Fruit fly (Drosophila melanogaster) whole organism, embryonic: ENCODE results near the gene CG15894.

Experiments used
- Asciz ChIP-seq: fragments of 200-800 bp; sonication (Bioruptor generic); optimal IDR thresholded peaks from 2 replicates; lab custom pipeline; 2017; ENCODE audit warnings: missing biosample characterization, mild to moderate bottlenecking, missing genetic modification characterization, missing genetic modification reagents
- CG10565 ChIP-seq: fragments of 200-800 bp; sonication (Bioruptor generic); optimal IDR thresholded peaks from 3 replicates; lab custom pipeline; 2016; ENCODE audit warnings: missing biosample characterization, mild to moderate bottlenecking, missing genetic modification characterization
- CG11695 ChIP-seq: fragments of 200-800 bp; sonication (Bioruptor generic); IDR thresholded peaks from 3 replicates; pipeline ENCODE4 v1.3.6; 2022; ENCODE audit warnings: missing biosample characterization, missing genetic modification characterization
- CG12155 ChIP-seq: fragments of 200-800 bp; sonication (Bioruptor generic); optimal IDR thresholded peaks from 3 replicates; lab custom pipeline; 2016; ENCODE audit warnings: missing biosample characterization, missing genetic modification characterization
- CG13296 ChIP-seq: fragments of 200-800 bp; sonication (Bioruptor generic); optimal IDR thresholded peaks from 3 replicates; lab custom pipeline; 2018; ENCODE audit warnings: missing biosample characterization, mild to moderate bottlenecking, missing genetic modification characterization
- CG13424 ChIP-seq: fragments of 200-800 bp; sonication (Bioruptor generic); optimal IDR thresholded peaks from 2 replicates; lab custom pipeline; 2019; ENCODE audit warnings: missing biosample characterization, mild to moderate bottlenecking, missing genetic modification characterization, moderate library complexity
- CG13624 ChIP-seq: fragments of 200-800 bp; sonication (Bioruptor generic); optimal IDR thresholded peaks from 2 replicates; lab custom pipeline; 2016; ENCODE audit warnings: missing biosample characterization, missing genetic modification characterization
- CG16779 ChIP-seq: fragments of 200-800 bp; sonication (Bioruptor generic); IDR thresholded peaks from 2 replicates; pipeline ENCODE4 v1.3.6; 2022; ENCODE audit warnings: missing biosample characterization, missing genetic modification characterization
- CG17802 ChIP-seq: fragments of 200-800 bp; sonication (Bioruptor generic); optimal IDR thresholded peaks from 2 replicates; lab custom pipeline; 2018; ENCODE audit warnings: missing biosample characterization, mild to moderate bottlenecking, missing genetic modification characterization, moderate library complexity
- CG30020 ChIP-seq: fragments of 200-800 bp; optimal IDR thresholded peaks from 2 replicates; lab custom pipeline; 2019; ENCODE audit warnings: missing biosample characterization, mild to moderate bottlenecking, missing genetic modification characterization, moderate library complexity
- CG3065 ChIP-seq: fragments of 200-800 bp; sonication (Bioruptor generic); optimal IDR thresholded peaks from 2 replicates; lab custom pipeline; 2016; ENCODE audit warnings: missing biosample characterization, missing genetic modification characterization
- CG31388 ChIP-seq: fragments of 200-800 bp; sonication (Bioruptor generic); optimal IDR thresholded peaks from 2 replicates; lab custom pipeline; 2016; ENCODE audit warnings: missing biosample characterization, missing genetic modification characterization
- CG32532 ChIP-seq: fragments of 200-800 bp; sonication (Bioruptor generic); IDR thresholded peaks from 2 replicates; pipeline ENCODE4 v1.3.6; 2022; ENCODE audit warnings: missing biosample characterization, missing genetic modification characterization
- CG3995 ChIP-seq: fragments of 200-800 bp; sonication (Bioruptor generic); optimal IDR thresholded peaks from 3 replicates; lab custom pipeline; 2016; ENCODE audit warnings: missing biosample characterization, missing genetic modification characterization
- CG43689 ChIP-seq: fragments of 200-800 bp; sonication (Bioruptor generic); IDR thresholded peaks from 2 replicates; pipeline ENCODE4 v1.3.6; 2022; ENCODE audit warnings: missing biosample characterization, missing genetic modification characterization
- CG4424 ChIP-seq: fragments of 200-800 bp; sonication (Bioruptor generic); optimal IDR thresholded peaks from 3 replicates; lab custom pipeline; 2016; ENCODE audit warnings: missing biosample characterization, missing genetic modification characterization
- CG4854 ChIP-seq: fragments of 200-800 bp; sonication (Bioruptor generic); optimal IDR thresholded peaks from 2 replicates; lab custom pipeline; 2016; ENCODE audit warnings: missing biosample characterization, missing genetic modification characterization, inconsistent platforms
- CG5180 ChIP-seq: fragments of 200-800 bp; sonication (Bioruptor generic); optimal IDR thresholded peaks from 3 replicates; lab custom pipeline; 2017; ENCODE audit warnings: missing biosample characterization, missing genetic modification characterization, mild to moderate bottlenecking, moderate library complexity, missing genetic modification reagents
- CG5953 ChIP-seq: fragments of 200-800 bp; sonication (Bioruptor generic); IDR thresholded peaks from 2 replicates; pipeline ENCODE4 v1.3.6; 2022; ENCODE audit warnings: missing biosample characterization, missing genetic modification characterization
- CG6765 ChIP-seq: fragments of 200-800 bp; sonication (Bioruptor generic); optimal IDR thresholded peaks from 3 replicates; lab custom pipeline; 2017; ENCODE audit warnings: missing biosample characterization, mild to moderate bottlenecking, missing genetic modification characterization
- CG6854 ChIP-seq: fragments of 200-800 bp; sonication (Bioruptor generic); optimal IDR thresholded peaks from 3 replicates; lab custom pipeline; 2017; ENCODE audit warnings: missing biosample characterization, mild to moderate bottlenecking, missing genetic modification characterization
- CG7271 ChIP-seq: fragments of 200-800 bp; sonication (Bioruptor generic); optimal IDR thresholded peaks from 2 replicates; lab custom pipeline; 2018; ENCODE audit warnings: missing biosample characterization, mild to moderate bottlenecking, missing genetic modification characterization, moderate library complexity
- CG8478 ChIP-seq: fragments of >200 bp; optimal IDR thresholded peaks from 2 replicates; lab custom pipeline; 2018
- CG9215 ChIP-seq: fragments of 200-800 bp; sonication (Bioruptor generic); IDR thresholded peaks from 2 replicates; pipeline ENCODE4 v1.3.6; 2022; ENCODE audit warnings: missing biosample characterization, missing genetic modification characterization
- CG9817 ChIP-seq: fragments of 200-800 bp; sonication (Bioruptor generic); optimal IDR thresholded peaks from 2 replicates; lab custom pipeline; 2018; ENCODE audit warnings: missing biosample characterization, mild to moderate bottlenecking, missing genetic modification characterization, moderate library complexity
- Chrac-16 ChIP-seq: fragments of 200-800 bp; sonication (Bioruptor generic); optimal IDR thresholded peaks from 3 replicates; lab custom pipeline; 2016; ENCODE audit warnings: missing biosample characterization, missing genetic modification characterization
- Dfd ChIP-seq, 2 experiments: fragments of >200 bp; optimal IDR thresholded peaks; 2 replicates each; lab custom pipeline; 2017; ENCODE audit warnings: missing biosample characterization in 2 of 2, missing genetic modification characterization in 2 of 2
- Doc3 ChIP-seq: fragments of 200-800 bp; sonication (Bioruptor generic); IDR thresholded peaks from 3 replicates; pipeline ENCODE4 v1.3.6; 2022; ENCODE audit warnings: missing biosample characterization, missing genetic modification characterization; ENCODE audit not compliant: partially characterized antibody
- E2f2 ChIP-seq: fragments of 200-800 bp; sonication (Bioruptor generic); IDR thresholded peaks from 2 replicates; pipeline ENCODE4 v1.3.6; 2022; ENCODE audit warnings: missing biosample characterization, missing genetic modification characterization
- Hsf ChIP-seq: fragments of 200-800 bp; sonication (Bioruptor generic); optimal IDR thresholded peaks from 3 replicates; lab custom pipeline; 2016; ENCODE audit warnings: missing biosample characterization, missing genetic modification characterization
- MTF-1 ChIP-seq: fragments of 200-800 bp; sonication (Bioruptor generic); optimal IDR thresholded peaks from 2 replicates; lab custom pipeline; 2018; ENCODE audit warnings: missing biosample characterization, mild to moderate bottlenecking, missing genetic modification characterization, borderline replicate concordance
- Med ChIP-seq: fragments of 200-800 bp; sonication (Bioruptor generic); peaks from one replicate; lab custom pipeline; 2016; ENCODE audit warnings: missing biosample characterization, missing genetic modification characterization, mild to moderate bottlenecking, inconsistent platforms, moderate library complexity
- Poxn ChIP-seq: fragments of 200-800 bp; sonication (Bioruptor generic); IDR thresholded peaks from 2 replicates; pipeline ENCODE4 v1.3.6; 2022; ENCODE audit warnings: missing biosample characterization, missing genetic modification characterization
- Rx ChIP-seq: fragments of 200-800 bp; sonication (Bioruptor generic); IDR thresholded peaks from 2 replicates; pipeline ENCODE4 v1.3.6; 2022; ENCODE audit warnings: missing biosample characterization, missing genetic modification characterization
- Sry-β ChIP-seq: fragments of 200-800 bp; sonication (Bioruptor generic); optimal IDR thresholded peaks from 2 replicates; lab custom pipeline; 2018; ENCODE audit warnings: missing biosample characterization, mild to moderate bottlenecking, missing genetic modification characterization, moderate library complexity
- TFAM ChIP-seq: fragments of 200-800 bp; sonication (Bioruptor generic); optimal IDR thresholded peaks from 2 replicates; lab custom pipeline; 2017; ENCODE audit warnings: missing biosample characterization, missing genetic modification characterization, inconsistent platforms
- bowl ChIP-seq: fragments of 200-800 bp; sonication (Bioruptor generic); IDR thresholded peaks from 2 replicates; pipeline ENCODE4 v1.3.6; 2022; ENCODE audit warnings: missing biosample characterization, missing genetic modification characterization
- cg ChIP-seq: fragments of 200-800 bp; sonication (Bioruptor generic); optimal IDR thresholded peaks from 3 replicates; lab custom pipeline; 2019; ENCODE audit warnings: missing biosample characterization, mild to moderate bottlenecking, missing genetic modification characterization, moderate library complexity
- cwo ChIP-seq: fragments of 200-800 bp; sonication (Bioruptor generic); optimal IDR thresholded peaks from 3 replicates; lab custom pipeline; 2017; ENCODE audit warnings: missing biosample characterization, missing genetic modification characterization, mild to moderate bottlenecking, moderate library complexity, missing genetic modification reagents
- danr ChIP-seq: fragments of 200-800 bp; sonication (Bioruptor generic); IDR thresholded peaks from 2 replicates; pipeline ENCODE4 v1.3.6; 2022; ENCODE audit warnings: missing biosample characterization, missing genetic modification characterization
- eve ChIP-seq, 2 experiments: fragments of >200 bp; optimal IDR thresholded peaks; 2 replicates each; lab custom pipeline; 2017; ENCODE audit warnings: missing biosample characterization in 2 of 2, missing genetic modification characterization in 2 of 2
- fd3F ChIP-seq: fragments of 200-800 bp; sonication (Bioruptor generic); optimal IDR thresholded peaks from 2 replicates; lab custom pipeline; 2018; ENCODE audit warnings: missing biosample characterization, mild to moderate bottlenecking, missing genetic modification characterization, moderate library complexity
- gem ChIP-seq: fragments of 200-800 bp; sonication (Bioruptor generic); optimal IDR thresholded peaks from 2 replicates; lab custom pipeline; 2019; ENCODE audit warnings: missing biosample characterization, mild to moderate bottlenecking, missing genetic modification characterization, moderate library complexity
- jigr1 ChIP-seq: fragments of 200-800 bp; sonication (Bioruptor generic); IDR thresholded peaks from 3 replicates; pipeline ENCODE4 v1.3.6; 2022; ENCODE audit warnings: missing biosample characterization, missing genetic modification characterization
- klu ChIP-seq: fragments of 200-800 bp; sonication (Bioruptor generic); IDR thresholded peaks from 2 replicates; pipeline ENCODE4 v1.3.6; 2022; ENCODE audit warnings: missing biosample characterization, missing genetic modification characterization
- mld ChIP-seq: fragments of 200-800 bp; sonication (Bioruptor generic); IDR thresholded peaks from 3 replicates; pipeline ENCODE4 v1.3.6; 2022; ENCODE audit warnings: missing biosample characterization, missing genetic modification characterization; ENCODE audit not compliant: partially characterized antibody
- row ChIP-seq: fragments of 200-800 bp; sonication (Bioruptor generic); IDR thresholded peaks from 3 replicates; pipeline ENCODE4 v1.3.6; 2022; ENCODE audit warnings: missing biosample characterization, missing genetic modification characterization
- sens ChIP-seq: fragments of 200-800 bp; sonication (Bioruptor generic); peaks from one replicate; lab custom pipeline; 2016; ENCODE audit warnings: missing biosample characterization, missing genetic modification characterization
- sima ChIP-seq: fragments of 200-800 bp; sonication (Bioruptor generic); optimal IDR thresholded peaks from 2 replicates; lab custom pipeline; 2016; ENCODE audit warnings: missing biosample characterization, missing genetic modification characterization
- tna ChIP-seq: fragments of 200-800 bp; sonication (Bioruptor generic); IDR thresholded peaks from 2 replicates; pipeline ENCODE4 v1.3.6; 2022; ENCODE audit warnings: missing biosample characterization, missing genetic modification characterization; ENCODE audit not compliant: partially characterized antibody
- usp ChIP-seq: fragments of >200 bp; optimal IDR thresholded peaks from 2 replicates; lab custom pipeline; 2017; ENCODE audit warnings: missing biosample characterization, missing genetic modification characterization
- zf30C ChIP-seq: fragments of 200-800 bp; sonication (Bioruptor generic); optimal IDR thresholded peaks from 3 replicates; lab custom pipeline; 2018; ENCODE audit warnings: missing biosample characterization, mild to moderate bottlenecking, missing genetic modification characterization
- zfh2 ChIP-seq: fragments of 200-800 bp; sonication (Bioruptor generic); optimal IDR thresholded peaks from 2 replicates; lab custom pipeline; 2016; ENCODE audit warnings: missing biosample characterization, missing genetic modification characterization

The CG15894 gene

dm6 chrX:6310408-6310807, 1.4 kb downstream of the CG15894 start (continued):
- TF ChIP-seq MTF-1 (no peak), CG3995 (GFP tag; lab: Kevin White, UChicago) (no peak), jigr1 (GFP tag; lab: Robert Waterston, UW) (no peak), zfh2 (GFP tag; lab: Kevin White, UChicago) (no peak), CG43689 (no peak), Sry-β (GFP tag; lab: Kevin White, UChicago) (no peak), zf30C (GFP tag; lab: Kevin White, UChicago) (no peak), cwo (no peak), CG5180 (no peak), Chrac-16 (no peak), CG32532 (GFP tag; lab: Robert Waterston, UW) (peak; percentile 12; the same call in 1 of the 2 replicates), klu (GFP tag; lab: Robert Waterston, UW) (no peak), E2f2 (GFP tag; lab: Robert Waterston, UW) (no peak), CG16779 (GFP tag; lab: Robert Waterston, UW) (no peak), eve (GFP tag; optimal IDR thresholded peaks at IDR 0.05; lab: Kevin White, UChicago) (peak in 1 of 2 experiments; percentile 57), sima (GFP tag; lab: Kevin White, UChicago) (no peak), CG30020 (no peak), bowl (GFP tag; lab: Robert Waterston, UW) (no peak), CG11695 (GFP tag; lab: Robert Waterston, UW) (no peak), CG6854 (GFP tag; lab: Kevin White, UChicago) (no peak), row (GFP tag; lab: Robert Waterston, UW) (peak; percentile 49; the same call in 2 of the 3 replicates), Hsf (GFP tag; lab: Kevin White, UChicago) (no peak), Rx (GFP tag; lab: Robert Waterston, UW) (no peak), CG13424 (tag; lab: Kevin White, UChicago) (no peak), usp (no peak), TFAM (GFP tag; lab: Kevin White, UChicago) (no peak), fd3F (no peak), CG13624 (GFP tag; lab: Kevin White, UChicago) (no peak), danr (GFP tag; lab: Robert Waterston, UW) (no peak), Dfd (GFP tag; optimal IDR thresholded peaks at IDR 0.05; lab: Kevin White, UChicago) (no peak), CG4424 (GFP tag; lab: Kevin White, UChicago) (no peak), gem (tag; lab: Kevin White, UChicago) (peak; percentile 27), CG13296 (GFP tag; lab: Kevin White, UChicago) (no peak), CG5953 (GFP tag; lab: Robert Waterston, UW) (no peak), mld (GFP tag; lab: Robert Waterston, UW) (no peak), CG3065 (GFP tag; lab: Kevin White, UChicago) (no peak), CG7271 (no peak), CG31388 (no peak), cg (no peak), CG6765 (GFP tag; lab: Kevin White, UChicago) (no peak), CG10565 (GFP tag; lab: Kevin White, UChicago) (no peak), Poxn (GFP tag; lab: Robert Waterston, UW) (no peak), CG9215 (no peak), Doc3 (GFP tag; lab: Robert Waterston, UW) (no peak), Med (GFP tag; lab: Kevin White, UChicago) (peak; percentile 82), Asciz (GFP tag; lab: Kevin White, UChicago) (no peak), CG9817 (no peak), tna (GFP tag; lab: Robert Waterston, UW) (no peak), sens (peak; percentile 74), CG12155 (GFP tag; lab: Kevin White, UChicago) (no peak), CG8478 (lab: Kevin White, UChicago) (no peak), CG17802 (tag; lab: Kevin White, UChicago) (no peak), CG4854 (no peak)
